Fruit fly (Drosophila melanogaster) whole organism, prepupa: Measurements from ENCODE around the gene CG11037.

ENCODE experiments used
- Blimp-1 ChIP-seq: fragments of 200-800 bp; sonication (Bioruptor generic); optimal IDR thresholded peaks from 3 replicates; lab custom pipeline; 2017; ENCODE audit warnings: missing biosample characterization, missing genetic modification characterization, mild to moderate bottlenecking, moderate library complexity, missing genetic modification reagents
- CG10631 ChIP-seq: fragments of 200-800 bp; sonication (Bioruptor generic); optimal IDR thresholded peaks from 2 replicates; lab custom pipeline; 2016; ENCODE audit warnings: missing biosample characterization, missing genetic modification characterization
- CG10669 ChIP-seq: fragments of 200-800 bp; sonication (Bioruptor generic); optimal IDR thresholded peaks from 3 replicates; lab custom pipeline; 2018; ENCODE audit warnings: missing biosample characterization, mild to moderate bottlenecking, missing genetic modification characterization, moderate library complexity
- CG15336 ChIP-seq: fragments of 200-800 bp; sonication (Bioruptor generic); IDR thresholded peaks from 2 replicates; pipeline ENCODE4 v1.3.6; 2022; ENCODE audit warnings: missing biosample characterization, missing genetic modification characterization
- CG1621 ChIP-seq: fragments of 200-800 bp; sonication (Bioruptor generic); optimal IDR thresholded peaks from 3 replicates; lab custom pipeline; 2018; ENCODE audit warnings: missing biosample characterization, mild to moderate bottlenecking, missing genetic modification characterization
- CG16779 ChIP-seq: fragments of 200-800 bp; sonication (Bioruptor generic); optimal IDR thresholded peaks from 3 replicates; lab custom pipeline; 2017; ENCODE audit warnings: missing biosample characterization, mild to moderate bottlenecking, missing genetic modification characterization
- CG3032 ChIP-seq: fragments of 200-800 bp; optimal IDR thresholded peaks from 2 replicates; lab custom pipeline; 2019; ENCODE audit warnings: missing biosample characterization, mild to moderate bottlenecking, missing genetic modification characterization, moderate library complexity
- CG31627 ChIP-seq: fragments of 200-800 bp; sonication (Bioruptor generic); optimal IDR thresholded peaks from 3 replicates; lab custom pipeline; 2016; ENCODE audit warnings: missing biosample characterization, missing genetic modification characterization
- CG32006 ChIP-seq: fragments of 200-800 bp; sonication (Bioruptor generic); optimal IDR thresholded peaks from 3 replicates; lab custom pipeline; 2017; ENCODE audit warnings: missing biosample characterization, mild to moderate bottlenecking, missing genetic modification characterization
- CG34406 ChIP-seq: fragments of 200-800 bp; sonication (Bioruptor generic); optimal IDR thresholded peaks from 3 replicates; lab custom pipeline; 2016; ENCODE audit warnings: missing biosample characterization, missing genetic modification characterization
- CG3919 ChIP-seq: fragments of 200-800 bp; sonication (Bioruptor generic); optimal IDR thresholded peaks from 3 replicates; lab custom pipeline; 2016; ENCODE audit warnings: missing biosample characterization, missing genetic modification characterization
- CG4318 ChIP-seq: fragments of 200-800 bp; sonication (Bioruptor generic); optimal IDR thresholded peaks from 3 replicates; lab custom pipeline; 2017; ENCODE audit warnings: missing biosample characterization, mild to moderate bottlenecking, missing genetic modification characterization
- CG6163 ChIP-seq: fragments of 200-800 bp; sonication (Bioruptor generic); IDR thresholded peaks from 3 replicates; pipeline ENCODE4 v1.3.6; 2022; ENCODE audit warnings: missing biosample characterization, missing genetic modification characterization
- CG6276 ChIP-seq: fragments of 200-800 bp; sonication (Bioruptor generic); optimal IDR thresholded peaks from 2 replicates; lab custom pipeline; 2017; ENCODE audit warnings: missing biosample characterization, mild to moderate bottlenecking, missing genetic modification characterization
- CG6808 ChIP-seq: fragments of 200-800 bp; sonication (Bioruptor generic); optimal IDR thresholded peaks from 3 replicates; lab custom pipeline; 2017; ENCODE audit warnings: missing biosample characterization, missing genetic modification characterization, mild to moderate bottlenecking, moderate library complexity, missing genetic modification reagents
- CG6854 ChIP-seq: fragments of 200-800 bp; sonication (Bioruptor generic); optimal IDR thresholded peaks from 2 replicates; lab custom pipeline; 2017; ENCODE audit warnings: missing biosample characterization, mild to moderate bottlenecking, missing genetic modification characterization
- CG8119 ChIP-seq: fragments of 200-800 bp; sonication (Bioruptor generic); IDR thresholded peaks from 3 replicates; pipeline ENCODE4 v1.3.6; 2022; ENCODE audit warnings: missing biosample characterization, missing genetic modification characterization
- CG8319 ChIP-seq: fragments of 200-800 bp; sonication (Bioruptor generic); optimal IDR thresholded peaks from 3 replicates; lab custom pipeline; 2016; ENCODE audit warnings: missing biosample characterization, missing genetic modification characterization
- CG8632 ChIP-seq: fragments of 200-800 bp; sonication (Bioruptor generic); optimal IDR thresholded peaks from 3 replicates; lab custom pipeline; 2016; ENCODE audit warnings: missing biosample characterization, missing genetic modification characterization
- CG9139 ChIP-seq: fragments of 200-800 bp; sonication (Bioruptor generic); optimal IDR thresholded peaks from 3 replicates; lab custom pipeline; 2017; ENCODE audit warnings: missing biosample characterization, mild to moderate bottlenecking, missing genetic modification characterization
- Eip75B ChIP-seq: fragments of 200-800 bp; sonication (Bioruptor generic); optimal IDR thresholded peaks from 3 replicates; lab custom pipeline; 2016; ENCODE audit warnings: missing biosample characterization, missing genetic modification characterization
- Eip78C ChIP-seq: fragments of 200-800 bp; sonication (Bioruptor generic); peaks from one replicate; lab custom pipeline; 2016; ENCODE audit warnings: missing biosample characterization, missing genetic modification characterization
- Eip93F ChIP-seq: fragments of 200-800 bp; sonication (Bioruptor generic); optimal IDR thresholded peaks from 2 replicates; lab custom pipeline; 2016; ENCODE audit warnings: missing biosample characterization, mild to moderate bottlenecking, missing genetic modification characterization
- Ets21C ChIP-seq: fragments of 200-800 bp; sonication (Bioruptor generic); optimal IDR thresholded peaks from 3 replicates; lab custom pipeline; 2016; ENCODE audit warnings: missing biosample characterization, missing genetic modification characterization
- Ets96B ChIP-seq: fragments of 200-800 bp; optimal IDR thresholded peaks from 2 replicates; lab custom pipeline; 2019; ENCODE audit warnings: missing biosample characterization, mild to moderate bottlenecking, missing genetic modification characterization, moderate library complexity
- Gug ChIP-seq: fragments of 200-800 bp; sonication (Bioruptor generic); IDR thresholded peaks from 2 replicates; pipeline ENCODE4 v1.3.6; 2022; ENCODE audit warnings: missing biosample characterization, missing genetic modification characterization
- Hr38 ChIP-seq: sonication (Bioruptor generic); optimal IDR thresholded peaks from 2 replicates; lab custom pipeline; 2016; ENCODE audit warnings: missing biosample characterization, missing genetic modification characterization
- Hr39 ChIP-seq: fragments of 200-800 bp; sonication (Bioruptor generic); optimal IDR thresholded peaks from 2 replicates; lab custom pipeline; 2016; ENCODE audit warnings: missing biosample characterization, missing genetic modification characterization
- Hr4 ChIP-seq: fragments of 200-800 bp; sonication (Bioruptor generic); optimal IDR thresholded peaks from 3 replicates; lab custom pipeline; 2016; ENCODE audit warnings: missing biosample characterization, missing genetic modification characterization
- Lpt ChIP-seq: fragments of 200-800 bp; sonication (Bioruptor generic); optimal IDR thresholded peaks from 3 replicates; lab custom pipeline; 2016; ENCODE audit warnings: missing biosample characterization, missing genetic modification characterization
- OdsH ChIP-seq: fragments of 200-800 bp; sonication (Bioruptor generic); optimal IDR thresholded peaks from 3 replicates; lab custom pipeline; 2016; ENCODE audit warnings: missing biosample characterization, missing genetic modification characterization
- Sox14 ChIP-seq: fragments of 200-800 bp; sonication (Bioruptor generic); optimal IDR thresholded peaks from 3 replicates; lab custom pipeline; 2016; ENCODE audit warnings: missing biosample characterization, missing genetic modification characterization
- Sox15 ChIP-seq: fragments of 200-800 bp; sonication (Bioruptor generic); optimal IDR thresholded peaks from 3 replicates; lab custom pipeline; 2016; ENCODE audit warnings: missing biosample characterization, missing genetic modification characterization
- achi ChIP-seq: fragments of 200-800 bp; sonication (Bioruptor generic); optimal IDR thresholded peaks from 3 replicates; lab custom pipeline; 2016; ENCODE audit warnings: missing biosample characterization, missing genetic modification characterization
- cyc ChIP-seq: fragments of 200-800 bp; sonication (Bioruptor generic); optimal IDR thresholded peaks from 3 replicates; lab custom pipeline; 2016; ENCODE audit warnings: missing biosample characterization, missing genetic modification characterization
- dac ChIP-seq: fragments of 200-800 bp; sonication (Bioruptor generic); optimal IDR thresholded peaks from 2 replicates; lab custom pipeline; 2017; ENCODE audit warnings: missing biosample characterization, mild to moderate bottlenecking, missing genetic modification characterization
- dsx ChIP-seq: fragments of 200-800 bp; optimal IDR thresholded peaks from 3 replicates; lab custom pipeline; 2019; ENCODE audit warnings: missing biosample characterization, mild to moderate bottlenecking, missing genetic modification characterization, moderate library complexity; ENCODE audit not compliant: poor library complexity, severe bottlenecking
- eg ChIP-seq: fragments of 200-800 bp; sonication (Bioruptor generic); IDR thresholded peaks from 3 replicates; pipeline ENCODE4 v1.3.6; 2022; ENCODE audit warnings: missing biosample characterization, missing genetic modification characterization
- fd59A ChIP-seq: fragments of 200-800 bp; sonication (Bioruptor generic); optimal IDR thresholded peaks from 2 replicates; lab custom pipeline; 2017; ENCODE audit warnings: missing biosample characterization, mild to moderate bottlenecking, missing genetic modification characterization, missing genetic modification reagents
- fd85E ChIP-seq: fragments of 200-800 bp; sonication (Bioruptor generic); optimal IDR thresholded peaks from 3 replicates; lab custom pipeline; 2016; ENCODE audit warnings: missing biosample characterization, missing genetic modification characterization
- fkh ChIP-seq: fragments of 200-800 bp; sonication (Bioruptor generic); optimal IDR thresholded peaks from 3 replicates; lab custom pipeline; 2017; ENCODE audit warnings: missing biosample characterization, mild to moderate bottlenecking, missing genetic modification characterization, moderate library complexity
- pdm3 ChIP-seq: fragments of 200-800 bp; sonication (Bioruptor generic); optimal IDR thresholded peaks from 3 replicates; lab custom pipeline; 2016; ENCODE audit warnings: missing biosample characterization, missing genetic modification characterization
- salr ChIP-seq, 2 experiments: fragments of 200-800 bp; sonication (Bioruptor generic); optimal IDR thresholded peaks; 3 replicates each; lab custom pipeline; 2016 to 2018; ENCODE audit warnings: missing biosample characterization in 2 of 2, missing genetic modification characterization in 2 of 2, mild to moderate bottlenecking in 1 of 2
- spab ChIP-seq: fragments of 200-800 bp; sonication (Bioruptor generic); optimal IDR thresholded peaks from 2 replicates; lab custom pipeline; 2017; ENCODE audit warnings: missing biosample characterization, mild to moderate bottlenecking, missing genetic modification characterization, missing genetic modification reagents
- ss ChIP-seq, 2 experiments: fragments of 200-800 bp; sonication (Bioruptor generic); optimal IDR thresholded peaks; 2 replicates in 1 of 2; 3 replicates in 1 of 2; lab custom pipeline; 2017 to 2018; ENCODE audit warnings: mild to moderate bottlenecking in 2 of 2, missing biosample characterization in 2 of 2, missing genetic modification characterization in 2 of 2, moderate library complexity in 1 of 2
- svp ChIP-seq: fragments of 200-800 bp; sonication (Bioruptor generic); peaks from one replicate; lab custom pipeline; 2016; ENCODE audit warnings: missing biosample characterization, missing genetic modification characterization

The CG11037 gene

dm6 chr3L:20917025-20917691 lies 44.0 kb downstream of the CG11037 start (continued):
- no peak for TF ChIP-seq CG6854 (GFP tag; lab: Kevin White, UChicago)
- no peak for TF ChIP-seq CG8632 (GFP tag; lab: Kevin White, UChicago)
- TF ChIP-seq Sox14 (GFP tag; lab: Kevin White, UChicago), result no peak
- TF ChIP-seq CG8319 (GFP tag; lab: Kevin White, UChicago), result no peak
- no peak for TF ChIP-seq CG3032
- no peak for TF ChIP-seq Hr4
- peak; percentile 18 for TF ChIP-seq CG10669
- no peak for TF ChIP-seq Lpt

DNA sequence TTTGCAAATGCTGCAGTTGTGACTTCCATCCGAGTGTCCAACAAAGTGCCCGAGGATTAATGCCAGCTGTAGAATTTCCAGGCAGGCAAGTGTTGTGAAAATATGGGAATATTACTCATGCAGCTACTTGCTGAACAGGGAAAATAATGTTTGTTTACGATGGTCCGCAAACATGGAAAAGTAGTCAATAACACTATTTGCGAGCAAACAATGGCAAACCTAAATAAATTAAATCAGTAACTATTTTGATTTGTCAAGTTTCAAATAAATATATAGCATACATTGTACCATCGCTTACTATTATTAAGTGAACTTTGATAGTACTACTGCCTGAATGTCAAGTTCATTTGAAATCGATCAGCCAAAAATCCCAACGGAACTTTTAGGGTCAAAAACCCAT lies 46.1 kb downstream of the CG11037 start:
- no peak for TF ChIP-seq CG3919 (GFP tag; lab: Kevin White, UChicago)
- TF ChIP-seq svp, result peak; percentile 15

DNA sequence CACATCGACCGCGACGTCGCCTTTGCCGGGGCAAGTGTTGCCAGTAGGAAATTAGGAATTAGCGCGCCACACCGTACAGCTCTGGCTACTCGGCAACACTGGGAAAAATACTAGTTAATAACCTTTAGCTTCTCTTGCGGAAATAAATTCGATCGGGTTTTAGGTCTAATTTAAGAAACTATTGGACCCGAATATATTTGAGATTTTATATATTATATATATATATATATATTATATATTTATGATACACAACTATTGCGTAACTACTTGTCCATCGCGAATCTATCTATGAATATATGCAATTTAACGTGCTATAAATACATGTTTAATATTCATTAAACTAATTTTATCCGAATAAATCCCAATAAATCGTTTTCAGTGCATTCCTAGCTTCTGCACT lies 46.8 kb downstream of the CG11037 start:
- TF ChIP-seq CG8119 (GFP tag; lab: Robert Waterston, UW), result peak; percentile 76
- TF ChIP-seq CG10669, result peak; percentile 11
- no peak for TF ChIP-seq CG3919 (GFP tag; lab: Kevin White, UChicago)
- TF ChIP-seq CG1621 (tag; lab: Kevin White, UChicago), result no peak
- TF ChIP-seq Sox15 (GFP tag; lab: Kevin White, UChicago), result no peak
- peak; percentile 32 for TF ChIP-seq CG34406 (GFP tag; lab: Kevin White, UChicago)
- TF ChIP-seq Eip78C (GFP tag; lab: Kevin White, UChicago), result peak; percentile 14
- TF ChIP-seq Eip75B (GFP tag; lab: Kevin White, UChicago), result no peak
- TF ChIP-seq eg (GFP tag; lab: Robert Waterston, UW), result peak; percentile 47; the same call in 2 of the 3 replicates
- peak; percentile 29 for TF ChIP-seq Hr4
- no peak for TF ChIP-seq Hr39 (GFP tag; lab: Kevin White, UChicago)
- TF ChIP-seq CG8319 (GFP tag; lab: Kevin White, UChicago), result no peak
- TF ChIP-seq CG16779 (tag; lab: Kevin White, UChicago), result peak; percentile 44
- peak; percentile 68 for TF ChIP-seq CG10631 (GFP tag; lab: Kevin White, UChicago)
- TF ChIP-seq Gug, result peak; percentile 54
- TF ChIP-seq Eip93F (GFP tag; lab: Kevin White, UChicago), result no peak
- TF ChIP-seq fd85E, result no peak
- TF ChIP-seq ss (GFP tag; optimal IDR thresholded peaks at IDR 0.05; lab: Kevin White, UChicago), result peak; percentile 12 to 29
- TF ChIP-seq CG4318, result peak; percentile 72
- no peak for TF ChIP-seq cyc (GFP tag; lab: Kevin White, UChicago)
- peak; percentile 25 for TF ChIP-seq OdsH (GFP tag; lab: Kevin White, UChicago)
- no peak for TF ChIP-seq salr (GFP tag; optimal IDR thresholded peaks at IDR 0.05; lab: Kevin White, UChicago)
- TF ChIP-seq Hr38 (GFP tag; lab: Kevin White, UChicago), result no peak
- no peak for TF ChIP-seq fd59A (GFP tag; lab: Kevin White, UChicago)
- no peak for TF ChIP-seq Blimp-1 (GFP tag; lab: Kevin White, UChicago)
- TF ChIP-seq CG15336, result peak; percentile 78
- TF ChIP-seq CG8632 (GFP tag; lab: Kevin White, UChicago), result peak; percentile 3
- TF ChIP-seq Ets21C, result no peak
- TF ChIP-seq CG6808, result peak; percentile 23
- peak; percentile 9 for TF ChIP-seq Lpt
- peak; percentile 32; the same call in 1 of the 3 replicates for TF ChIP-seq CG6163 (GFP tag; lab: Robert Waterston, UW)
- TF ChIP-seq CG32006 (GFP tag; lab: Kevin White, UChicago), result peak; percentile 86
- TF ChIP-seq dsx (GFP tag; lab: Kevin White, UChicago), result peak; percentile 27
- TF ChIP-seq Ets96B (tag; lab: Kevin White, UChicago), result peak; percentile 51
- TF ChIP-seq CG31627 (GFP tag; lab: Kevin White, UChicago), result no peak
- no peak for TF ChIP-seq CG9139 (GFP tag; lab: Kevin White, UChicago)
- TF ChIP-seq CG6276 (GFP tag; lab: Kevin White, UChicago), result peak; percentile 78
- no peak for TF ChIP-seq pdm3 (GFP tag; lab: Kevin White, UChicago)
- peak; percentile 67 for TF ChIP-seq achi (GFP tag; lab: Kevin White, UChicago)
- peak; percentile 17 for TF ChIP-seq dac
- TF ChIP-seq fkh (GFP tag; lab: Kevin White, UChicago), result no peak
- TF ChIP-seq CG3032, result peak; percentile 69
- peak; percentile 31 for TF ChIP-seq spab
